Worm (Caenorhabditis elegans) whole organism, L4 larva: Measurements from ENCODE around the gene C02F5.2.

Experiments used
- D1046.2 ChIP-seq: fragments of 200-800 bp; sonication (Bioruptor generic); IDR thresholded peaks from 2 replicates; pipeline ENCODE4 v1.3.6; 2022; ENCODE audit warnings: missing genetic modification characterization, missing compliant biosample characterization
- Y75B8A.6 ChIP-seq: fragments of 200-800 bp; sonication (Bioruptor generic); IDR thresholded peaks from 2 replicates; pipeline ENCODE4 v1.3.6; 2022; ENCODE audit warnings: missing genetic modification reagents, missing genetic modification characterization, missing compliant biosample characterization
- fkh-10 ChIP-seq: fragments of 150-350 bp; optimal IDR thresholded peaks from 2 replicates; lab custom pipeline; 2014; ENCODE audit warnings: missing biosample characterization, missing genetic modification reagents, missing genetic modification characterization
- lin-39 ChIP-seq: fragments of 150-350 bp; optimal IDR thresholded peaks from 2 replicates; lab custom pipeline; 2014; ENCODE audit warnings: missing biosample characterization, missing genetic modification reagents, missing genetic modification characterization
- nhr-25 ChIP-seq: sonication (generic microtip); optimal IDR thresholded peaks from 2 replicates; lab custom pipeline; 2017; ENCODE audit warnings: missing genetic modification characterization, mild to moderate bottlenecking, missing compliant biosample characterization, antibody characterized with exemption, moderate library complexity, borderline replicate concordance; ENCODE audit not compliant: insufficient read depth
- php-3 ChIP-seq: fragments of 200-800 bp; sonication (Bioruptor generic); IDR thresholded peaks from 2 replicates; pipeline ENCODE4 v1.3.6; 2022; ENCODE audit warnings: missing genetic modification reagents, missing genetic modification characterization, missing compliant biosample characterization
- sdz-12 ChIP-seq: fragments of 200-800 bp; sonication (Bioruptor generic); optimal IDR thresholded peaks from 2 replicates; lab custom pipeline; 2018; ENCODE audit warnings: mild to moderate bottlenecking, missing genetic modification characterization, missing compliant biosample characterization
- unc-39 ChIP-seq: sonication (generic microtip); optimal IDR thresholded peaks from 2 replicates; lab custom pipeline; 2017; ENCODE audit warnings: missing biosample characterization, missing genetic modification characterization
- zag-1 ChIP-seq: fragments of 150-350 bp; optimal IDR thresholded peaks from 2 replicates; lab custom pipeline; 2014; ENCODE audit warnings: missing biosample characterization, missing genetic modification characterization
- zfp-2 ChIP-seq: sonication (generic microtip); optimal IDR thresholded peaks from 2 replicates; lab custom pipeline; 2016; ENCODE audit warnings: mild to moderate bottlenecking, missing genetic modification characterization, missing compliant biosample characterization

DNA sequence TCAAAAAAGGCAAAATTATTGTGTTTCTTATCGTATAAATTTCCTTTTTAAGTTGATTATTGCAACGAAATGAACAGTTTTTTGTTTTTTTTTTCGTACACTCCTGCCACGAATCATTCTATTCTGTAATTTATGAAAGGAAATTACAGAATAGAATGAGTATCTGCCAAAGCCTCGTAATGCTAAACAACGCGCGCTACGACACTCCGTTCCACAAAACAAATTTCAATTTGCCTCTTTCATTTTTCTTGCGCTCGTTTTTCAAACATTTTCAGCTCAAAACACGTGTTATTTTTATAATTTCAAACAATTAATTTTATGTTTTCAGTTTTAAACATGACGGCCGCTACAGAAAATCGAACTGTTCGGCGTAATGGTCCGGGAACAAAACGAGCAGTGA lies 24.6 kb upstream of the C02F5.2 start, which contains the start of gene mob-4:
- TF ChIP-seq zag-1 (tag; lab: Kevin White, UChicago) (no peak), lin-39 (tag; lab: Kevin White, UChicago) (no peak), sdz-12 (GFP tag; lab: Kevin White, UChicago) (no peak), Y75B8A.6 (no peak), unc-39 (tag; lab: Kevin White, UChicago) (no peak), nhr-25 (no peak), D1046.2 (GFP tag; lab: Robert Waterston, UW) (no peak), php-3 (GFP tag; lab: Robert Waterston, UW) (no peak), zfp-2 (tag; lab: Kevin White, UChicago) (no peak), fkh-10 (GFP tag; lab: Kevin White, UChicago) (no peak)
